Worm (Caenorhabditis elegans) whole organism, L3 larva: ENCODE data around the gene F48E8.4.

Experiments used
- R02D3.7 ChIP-seq: fragments of 150-350 bp; optimal IDR thresholded peaks from 2 replicates; lab custom pipeline; 2014; ENCODE audit warnings: missing biosample characterization, missing genetic modification characterization
- aly-2 ChIP-seq: fragments of 150-350 bp; optimal IDR thresholded peaks from 2 replicates; lab custom pipeline; 2014; ENCODE audit warnings: missing biosample characterization, missing genetic modification characterization
- ceh-28 ChIP-seq: fragments of 150-350 bp; optimal IDR thresholded peaks from 2 replicates; lab custom pipeline; 2014; ENCODE audit warnings: missing biosample characterization, missing genetic modification reagents, missing genetic modification characterization
- ceh-82 ChIP-seq: fragments of 150-350 bp; optimal IDR thresholded peaks from 2 replicates; lab custom pipeline; 2014; ENCODE audit warnings: missing biosample characterization, missing genetic modification characterization
- daf-12 ChIP-seq: fragments of 150-350 bp; optimal IDR thresholded peaks from 2 replicates; lab custom pipeline; 2014; ENCODE audit warnings: missing biosample characterization, missing genetic modification reagents, missing genetic modification characterization
- egl-27 ChIP-seq: sonication (generic microtip); optimal IDR thresholded peaks from 4 replicates; lab custom pipeline; 2017; ENCODE audit warnings: missing biosample characterization, missing genetic modification reagents, missing genetic modification characterization
- fkh-10 ChIP-seq: sonication (generic microtip); optimal IDR thresholded peaks from 2 replicates; lab custom pipeline; 2017; ENCODE audit warnings: missing biosample characterization, missing genetic modification reagents, missing genetic modification characterization
- jun-1 ChIP-seq: fragments of 150-350 bp; optimal IDR thresholded peaks from 2 replicates; lab custom pipeline; 2014; ENCODE audit warnings: missing biosample characterization, missing genetic modification reagents, missing genetic modification characterization
- lin-15B ChIP-seq: fragments of 150-350 bp; optimal IDR thresholded peaks from 2 replicates; lab custom pipeline; 2014; ENCODE audit warnings: missing biosample characterization, missing genetic modification characterization
- lsy-12 ChIP-seq: sonication (generic microtip); optimal IDR thresholded peaks from 2 replicates; lab custom pipeline; 2016; ENCODE audit warnings: mild to moderate bottlenecking, missing genetic modification characterization, missing compliant biosample characterization
- mml-1 ChIP-seq: fragments of 150-350 bp; sonication (generic microtip); optimal IDR thresholded peaks from 3 replicates; lab custom pipeline; 2014; ENCODE audit warnings: missing biosample characterization, missing genetic modification characterization
- nfya-1 ChIP-seq: sonication (generic microtip); optimal IDR thresholded peaks from 2 replicates; lab custom pipeline; 2017; ENCODE audit warnings: missing genetic modification characterization, mild to moderate bottlenecking, missing compliant biosample characterization, antibody characterized with exemption, moderate library complexity; ENCODE audit not compliant: insufficient read depth
- nhr-11 ChIP-seq: fragments of 150-350 bp; optimal IDR thresholded peaks from 2 replicates; lab custom pipeline; 2014; ENCODE audit warnings: missing biosample characterization, missing genetic modification characterization
- nhr-12 ChIP-seq: fragments of 150-350 bp; optimal IDR thresholded peaks from 2 replicates; lab custom pipeline; 2014; ENCODE audit warnings: missing biosample characterization, missing genetic modification characterization
- nhr-23 ChIP-seq: fragments of 150-350 bp; optimal IDR thresholded peaks from 2 replicates; lab custom pipeline; 2014; ENCODE audit warnings: missing biosample characterization, missing genetic modification reagents, missing genetic modification characterization
- nhr-25 ChIP-seq: sonication (generic microtip); optimal IDR thresholded peaks from 2 replicates; lab custom pipeline; 2017; ENCODE audit warnings: missing biosample characterization, missing genetic modification characterization
- nhr-28 ChIP-seq: fragments of 150-350 bp; optimal IDR thresholded peaks from 2 replicates; lab custom pipeline; 2014; ENCODE audit warnings: missing biosample characterization, missing genetic modification characterization
- nhr-43 ChIP-seq: sonication (generic microtip); optimal IDR thresholded peaks from 2 replicates; lab custom pipeline; 2016; ENCODE audit warnings: mild to moderate bottlenecking, missing genetic modification characterization, missing compliant biosample characterization; ENCODE audit not compliant: poor library complexity, severe bottlenecking
- nhr-67 ChIP-seq: fragments of 150-350 bp; optimal IDR thresholded peaks from 2 replicates; lab custom pipeline; 2014; ENCODE audit warnings: missing biosample characterization, missing genetic modification characterization
- nhr-76 ChIP-seq: fragments of 150-350 bp; sonication (generic microtip); optimal IDR thresholded peaks from 5 replicates; lab custom pipeline; 2014; ENCODE audit warnings: missing biosample characterization, missing genetic modification characterization
- nhr-77 ChIP-seq: fragments of 150-350 bp; optimal IDR thresholded peaks from 2 replicates; lab custom pipeline; 2014; ENCODE audit warnings: missing biosample characterization, missing genetic modification characterization
- tbx-2 ChIP-seq: sonication (generic microtip); optimal IDR thresholded peaks from 2 replicates; lab custom pipeline; 2016; ENCODE audit warnings: mild to moderate bottlenecking, missing genetic modification characterization, missing compliant biosample characterization
- unc-39 ChIP-seq: sonication (generic microtip); optimal IDR thresholded peaks from 4 replicates; lab custom pipeline; 2017; ENCODE audit warnings: missing biosample characterization, missing genetic modification characterization
- zag-1 ChIP-seq: fragments of 150-350 bp; optimal IDR thresholded peaks from 2 replicates; lab custom pipeline; 2014; ENCODE audit warnings: missing biosample characterization, missing genetic modification characterization
- ztf-11 ChIP-seq: fragments of 150-350 bp; optimal IDR thresholded peaks from 2 replicates; lab custom pipeline; 2014; ENCODE audit warnings: missing biosample characterization, missing genetic modification characterization
- ztf-4 ChIP-seq: fragments of 150-350 bp; optimal IDR thresholded peaks from 2 replicates; lab custom pipeline; 2014; ENCODE audit warnings: missing biosample characterization, missing genetic modification characterization

Gene F48E8.4

ce11 chrIII:5469090-5469489 is 15.7 kb downstream of the F48E8.4 start:
- TF ChIP-seq unc-39 (tag; lab: Kevin White, UChicago) (no peak), nfya-1 (tag; lab: Kevin White, UChicago) (peak; percentile 99)

ce11 chrIII:5472693-5473092 is 19.3 kb downstream of the F48E8.4 start:
- TF ChIP-seq nfya-1 (tag; lab: Kevin White, UChicago) (peak; percentile 48), nhr-23 (tag; lab: Kevin White, UChicago) (peak; percentile 82), ztf-4 (tag; lab: Kevin White, UChicago) (no peak), nhr-43 (peak; percentile 56), fkh-10 (GFP tag; lab: Kevin White, UChicago) (no peak)

ce11 chrIII:5474176-5474575 is 20.8 kb downstream of the F48E8.4 start, which contains the start of gene lon-1:
Gene lon-1, plus strand, starts transcription at chrIII:5474476.
- TF ChIP-seq jun-1 (tag; lab: Kevin White, UChicago) = no peak
- TF ChIP-seq nhr-23 (tag; lab: Kevin White, UChicago) = peak; percentile 15
- no peak for TF ChIP-seq nhr-67 (tag; lab: Kevin White, UChicago)
- TF ChIP-seq egl-27 (tag; lab: Kevin White, UChicago) = no peak
- no peak for TF ChIP-seq ztf-4 (tag; lab: Kevin White, UChicago)
- TF ChIP-seq nhr-43 = no peak
- no peak for TF ChIP-seq nhr-28 (tag; lab: Kevin White, UChicago)
- no peak for TF ChIP-seq ztf-11

ce11 chrIII:5478011-5478410 is 24.6 kb downstream of the F48E8.4 start, which contains the start of gene R02F2.10:
Gene R02F2.10, plus strand, starts transcription at chrIII:5478311.
- no peak for TF ChIP-seq nhr-77 (tag; lab: Kevin White, UChicago)
- TF ChIP-seq mml-1 = no peak
- TF ChIP-seq, all 47 proteins: peak for 0

- no peak for TF ChIP-seq R02D3.7 (tag; lab: Kevin White, UChicago)
- TF ChIP-seq fkh-10 (GFP tag; lab: Kevin White, UChicago) = no peak
- no peak for TF ChIP-seq mml-1
- no peak for TF ChIP-seq nhr-11 (tag; lab: Kevin White, UChicago)
- no peak for TF ChIP-seq ceh-82 (tag; lab: Kevin White, UChicago)
- TF ChIP-seq unc-39 (tag; lab: Kevin White, UChicago) = no peak
- no peak for TF ChIP-seq nhr-12
- no peak for TF ChIP-seq zag-1 (tag; lab: Kevin White, UChicago)
- TF ChIP-seq tbx-2 (tag; lab: Kevin White, UChicago) = no peak
- TF ChIP-seq daf-12 = no peak
- no peak for TF ChIP-seq aly-2 (tag; lab: Kevin White, UChicago)
- TF ChIP-seq, all 47 proteins: peak for 0
Observed at ce11 chrIII:5478824-5479368, 25.5 kb downstream of the F48E8.4 start, which contains the start of the genes R02F2.6 and R02F2.5. Gene R02F2.6, minus strand, starts transcription at chrIII:5478924. Gene R02F2.5, plus strand, starts transcription at chrIII:5479318.

ce11 chrIII:5479493-5480167 is 26.2 kb downstream of the F48E8.4 start:
- no peak for TF ChIP-seq nhr-76 (tag; lab: Kevin White, UChicago)
- no peak for TF ChIP-seq ztf-4 (tag; lab: Kevin White, UChicago)
- peak; percentile 51 for TF ChIP-seq ceh-28 (tag; lab: Kevin White, UChicago)
- TF ChIP-seq nhr-11 (tag; lab: Kevin White, UChicago) = no peak
- TF ChIP-seq nhr-25 (tag; lab: Kevin White, UChicago) = no peak
- TF ChIP-seq ceh-82 (tag; lab: Kevin White, UChicago) = no peak

- peak; percentile 12 for TF ChIP-seq lin-15B (tag; lab: Kevin White, UChicago)
- TF ChIP-seq lsy-12 (tag; lab: Kevin White, UChicago) = no peak
- peak; percentile 23 for TF ChIP-seq nhr-23 (tag; lab: Kevin White, UChicago)
- peak; percentile 2 for TF ChIP-seq nfya-1 (tag; lab: Kevin White, UChicago)
- TF ChIP-seq, all 47 proteins: peak for 3
Observed at ce11 chrIII:5483738-5484315, 30.4 kb downstream of the F48E8.4 start, which contains the start of the genes R02F2.7 and R02F2.4. Gene R02F2.7, minus strand, starts transcription at chrIII:5483773. Gene R02F2.4, plus strand, starts transcription at chrIII:5484289.
